Worm (Caenorhabditis elegans) whole organism, midembryonic: ENCODE data around the gene C54D10.13.

ENCODE experiments used
- T22C8.4 ChIP-seq: fragments of 200-800 bp; sonication (Bioruptor generic); IDR thresholded peaks from 2 replicates; pipeline ENCODE4 v1.3.6; 2022; ENCODE audit warnings: missing genetic modification characterization, missing compliant biosample characterization
- flt-1 ChIP-seq: fragments of 200-800 bp; sonication (Bioruptor generic); IDR thresholded peaks from 2 replicates; pipeline ENCODE4 v1.3.6; 2022; ENCODE audit warnings: missing genetic modification characterization, missing compliant biosample characterization
- klf-2 ChIP-seq: fragments of 200-800 bp; sonication (Bioruptor generic); conservative IDR thresholded peaks from 2 replicates; pipeline ENCODE4 v1.3.6; 2022; ENCODE audit warnings: missing genetic modification reagents, missing genetic modification characterization, missing compliant biosample characterization
- med-1 ChIP-seq: sonication (generic microtip); optimal IDR thresholded peaks from 2 replicates; lab custom pipeline; 2017; ENCODE audit warnings: missing genetic modification characterization, mild to moderate bottlenecking, missing compliant biosample characterization, antibody characterized with exemption, missing genetic modification reagents; ENCODE audit not compliant: insufficient read depth
- ref-1 ChIP-seq: fragments of 200-800 bp; sonication (Bioruptor generic); conservative IDR thresholded peaks from 2 replicates; pipeline ENCODE4 v1.3.6; 2022; ENCODE audit warnings: missing genetic modification reagents, missing genetic modification characterization, missing compliant biosample characterization
- ztf-23 ChIP-seq: fragments of 200-800 bp; sonication (Bioruptor generic); IDR thresholded peaks from 2 replicates; pipeline ENCODE4 v1.3.6; 2022; ENCODE audit warnings: missing genetic modification reagents, missing genetic modification characterization, missing compliant biosample characterization
- ztf-29 ChIP-seq: fragments of 200-800 bp; sonication (Bioruptor generic); IDR thresholded peaks from 2 replicates; pipeline ENCODE4 v1.3.6; 2022; ENCODE audit warnings: missing genetic modification reagents, missing genetic modification characterization, missing compliant biosample characterization

ce11 chrV:12408525-12408924 is 23.6 kb downstream of the C54D10.13 start, which contains the start of gene cdr-4:
- TF ChIP-seq T22C8.4 (GFP tag; lab: Robert Waterston, UW) (no peak), ref-1 (GFP tag; lab: Robert Waterston, UW) (no peak), ztf-23 (no peak), ztf-29 (no peak), klf-2 (GFP tag; lab: Robert Waterston, UW) (no peak), med-1 (GFP tag; lab: Kevin White, UChicago) (no peak), flt-1 (GFP tag; lab: Robert Waterston, UW) (no peak)
